Worm (Caenorhabditis elegans) whole organism, L4/young adult: Measurements from ENCODE around the gene msp-79.
"Not testable (repeated sequence)": the region's sequence is repeated elsewhere in the genome, so short reads cannot be mapped to it uniquely, and the experiment has no call there.

Source experiments
- W03F9.2 ChIP-seq: fragments of 150-350 bp; optimal IDR thresholded peaks from 2 replicates; lab custom pipeline; 2014; ENCODE audit warnings: missing biosample characterization, missing genetic modification characterization
- dao-5 ChIP-seq: sonication (generic microtip); optimal IDR thresholded peaks from 2 replicates; lab custom pipeline; 2016; ENCODE audit warnings: missing genotype, missing genetic modification characterization, moderate library complexity, missing compliant biosample characterization
- him-1 ChIP-seq: sonication (generic microtip); optimal IDR thresholded peaks from 2 replicates; lab custom pipeline; 2016; ENCODE audit warnings: missing genotype, missing genetic modification reagents, missing genetic modification characterization, missing compliant biosample characterization

The msp-79 gene

ce11 chrIV:9767054-9767453, at the start of gene msp-79:
Gene msp-79, minus strand, starts transcription at chrIV:9767154.
- not testable (repeated sequence) for TF ChIP-seq dao-5, him-1, W03F9.2 (tag; lab: Kevin White, UChicago)

- TF ChIP-seq him-1 (tag; lab: Kevin White, UChicago), result no peak
- TF ChIP-seq W03F9.2 (tag; lab: Kevin White, UChicago), result no peak
- TF ChIP-seq dao-5 (tag; lab: Kevin White, UChicago), result no peak
These were observed 48.5 kb upstream of the msp-79 start, which contains the start of gene egl-20 for ce11 chrIV:9815432-9815831. Gene egl-20, minus strand, starts transcription at chrIV:9815532.

ce11 chrIV:9811487-9811886, 44.5 kb upstream of the msp-79 start:
- TF ChIP-seq dao-5 (tag; lab: Kevin White, UChicago) (no peak), him-1 (tag; lab: Kevin White, UChicago) (no peak), W03F9.2 (tag; lab: Kevin White, UChicago) (no peak)

- TF ChIP-seq W03F9.2 (tag; lab: Kevin White, UChicago), result no peak
- no peak for TF ChIP-seq dao-5 (tag; lab: Kevin White, UChicago)
- TF ChIP-seq him-1 (tag; lab: Kevin White, UChicago), result no peak
These were observed 43.7 kb upstream of the msp-79 start, which contains the start of gene dct-15 for ce11 chrIV:9810633-9811032. Gene dct-15, minus strand, starts transcription at chrIV:9810733.

ce11 chrIV:9803544-9803943, 36.6 kb upstream of the msp-79 start:
- TF ChIP-seq W03F9.2 (tag; lab: Kevin White, UChicago) (peak; percentile 25), him-1 (tag; lab: Kevin White, UChicago) (no peak)

- TF ChIP-seq dao-5 (tag; lab: Kevin White, UChicago), result no peak
- TF ChIP-seq him-1 (tag; lab: Kevin White, UChicago), result no peak
- TF ChIP-seq W03F9.2 (tag; lab: Kevin White, UChicago), result no peak
These were observed 35.8 kb upstream of the msp-79 start, which contains the start of gene fat-3 for ce11 chrIV:9802711-9803110. Gene fat-3, plus strand, starts transcription at chrIV:9803023.

ce11 chrIV:9801418-9801817, 34.5 kb upstream of the msp-79 start:
- TF ChIP-seq dao-5 (tag; lab: Kevin White, UChicago), result no peak
- peak; percentile 2 for TF ChIP-seq W03F9.2 (tag; lab: Kevin White, UChicago)
- TF ChIP-seq him-1 (tag; lab: Kevin White, UChicago), result no peak

- no peak for TF ChIP-seq him-1 (tag; lab: Kevin White, UChicago)
- no peak for TF ChIP-seq dao-5 (tag; lab: Kevin White, UChicago)
- TF ChIP-seq W03F9.2 (tag; lab: Kevin White, UChicago), result no peak
These were observed 32.7 kb upstream of the msp-79 start for ce11 chrIV:9799664-9800063.

- no peak for TF ChIP-seq him-1 (tag; lab: Kevin White, UChicago)
- TF ChIP-seq dao-5 (tag; lab: Kevin White, UChicago), result no peak
- no peak for TF ChIP-seq W03F9.2 (tag; lab: Kevin White, UChicago)
These were observed 32.2 kb upstream of the msp-79 start, which contains the start of gene fat-4 for ce11 chrIV:9799129-9799528. Gene fat-4, plus strand, starts transcription at chrIV:9799429.

- no peak for TF ChIP-seq dao-5 (tag; lab: Kevin White, UChicago)
- TF ChIP-seq him-1 (tag; lab: Kevin White, UChicago), result no peak
- no peak for TF ChIP-seq W03F9.2 (tag; lab: Kevin White, UChicago)
These were observed 31.4 kb upstream of the msp-79 start for ce11 chrIV:9798307-9798706.

ce11 chrIV:9797304-9798003, 30.5 kb upstream of the msp-79 start, which contains the start of gene T13F2.2:
Gene T13F2.2, minus strand, starts transcription at chrIV:9797354.
- no peak for TF ChIP-seq W03F9.2 (tag; lab: Kevin White, UChicago)
- TF ChIP-seq him-1 (tag; lab: Kevin White, UChicago), result no peak
- no peak for TF ChIP-seq dao-5 (tag; lab: Kevin White, UChicago)

ce11 chrIV:9796494-9796893, 29.5 kb upstream of the msp-79 start, which contains the start of gene pis-1:
Gene pis-1, minus strand, starts transcription at chrIV:9796594.
- TF ChIP-seq him-1 (tag; lab: Kevin White, UChicago), result no peak
- no peak for TF ChIP-seq W03F9.2 (tag; lab: Kevin White, UChicago)
- no peak for TF ChIP-seq dao-5 (tag; lab: Kevin White, UChicago)

- TF ChIP-seq him-1 (tag; lab: Kevin White, UChicago) (no peak), W03F9.2 (tag; lab: Kevin White, UChicago) (no peak), dao-5 (tag; lab: Kevin White, UChicago) (no peak)
These were observed 28.3 kb upstream of the msp-79 start for ce11 chrIV:9795250-9795649.

- no peak for TF ChIP-seq W03F9.2 (tag; lab: Kevin White, UChicago)
- TF ChIP-seq him-1 (tag; lab: Kevin White, UChicago), result no peak
These were observed 23.8 kb upstream of the msp-79 start for ce11 chrIV:9790708-9791107.
